Worm (Caenorhabditis elegans): ENCODE measurements around the gene F57B1.1.

DNA sequence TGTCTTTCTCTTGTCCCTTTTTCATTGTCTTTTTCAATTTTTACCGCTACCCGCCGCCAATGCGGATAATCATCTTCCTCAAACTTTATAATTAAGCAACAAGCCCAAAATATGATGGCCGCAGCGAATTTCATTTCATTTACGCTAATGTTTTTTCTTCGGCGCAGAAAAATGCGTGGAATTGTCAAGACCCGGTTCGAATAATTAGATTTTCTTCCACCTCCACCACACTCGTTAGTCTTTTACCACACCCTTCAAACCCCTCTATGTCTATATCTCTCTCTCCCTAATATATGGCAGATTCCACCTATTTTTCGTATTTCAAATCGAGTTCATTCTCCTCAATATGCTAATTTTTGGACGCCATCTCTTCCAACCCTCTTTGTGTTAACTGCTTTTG, 25.0 kb downstream of the F57B1.1 start:
- TF ChIP-seq tra-4 (tag; optimal IDR thresholded peaks at IDR 0.05) (no peak), ama-1 (optimal IDR thresholded peaks at IDR 0.05) (no peak), F13C5.2 (tag; optimal IDR thresholded peaks at IDR 0.05) (no peak), B0310.2 (tag; optimal IDR thresholded peaks at IDR 0.05) (no peak), ets-7 (tag; optimal IDR thresholded peaks at IDR 0.05) (no peak), ceh-36 (tag; optimal IDR thresholded peaks at IDR 0.05) (no peak), pes-1 (GFP tag; IDR thresholded peaks at IDR 0.05) (no peak), flt-1 (GFP tag; IDR thresholded peaks at IDR 0.05) (no peak), aly-1 (tag; optimal IDR thresholded peaks at IDR 0.05) (no peak), ceh-13 (GFP tag; optimal IDR thresholded peaks at IDR 0.05) (no peak), sea-1 (GFP tag; conservative IDR thresholded peaks at IDR 0.05) (no peak), hmbx-1 (tag; optimal IDR thresholded peaks at IDR 0.05) (no peak), tbx-37 (GFP tag; conservative IDR thresholded peaks at IDR 0.05) (no peak)

All from whole organism, early embryonic.